Worm (Caenorhabditis elegans) whole organism, early embryonic: ENCODE data around the gene pqn-27.

ENCODE experiments used
- B0310.2 ChIP-seq: sonication (generic microtip); optimal IDR thresholded peaks from 2 replicates; lab custom pipeline; 2016; ENCODE audit warnings: mild to moderate bottlenecking, missing genetic modification characterization, missing compliant biosample characterization
- F13C5.2 ChIP-seq: sonication (generic microtip); optimal IDR thresholded peaks from 2 replicates; lab custom pipeline; 2017; ENCODE audit warnings: mild to moderate bottlenecking, missing genetic modification characterization, inconsistent platforms, missing compliant biosample characterization
- aly-1 ChIP-seq: sonication (generic microtip); optimal IDR thresholded peaks from 2 replicates; lab custom pipeline; 2016; ENCODE audit warnings: missing genetic modification characterization, missing compliant biosample characterization
- ama-1 ChIP-seq: fragments of 150-350 bp; optimal IDR thresholded peaks from 2 replicates; lab custom pipeline; 2014
- ceh-13 ChIP-seq: fragments of 200-800 bp; sonication (Bioruptor generic); optimal IDR thresholded peaks from 2 replicates; lab custom pipeline; 2018; ENCODE audit warnings: mild to moderate bottlenecking, missing genetic modification characterization, missing compliant biosample characterization
- ceh-36 ChIP-seq: sonication (generic microtip); optimal IDR thresholded peaks from 2 replicates; lab custom pipeline; 2016; ENCODE audit warnings: missing genetic modification characterization, inconsistent platforms, missing compliant biosample characterization
- ets-7 ChIP-seq: sonication (generic microtip); optimal IDR thresholded peaks from 2 replicates; lab custom pipeline; 2016; ENCODE audit warnings: missing genotype, missing genetic modification characterization, missing compliant biosample characterization
- flt-1 ChIP-seq: fragments of 200-800 bp; sonication (Bioruptor generic); IDR thresholded peaks from 2 replicates; pipeline ENCODE4 v1.3.6; 2022; ENCODE audit warnings: missing genetic modification characterization, missing compliant biosample characterization
- hmbx-1 ChIP-seq: sonication (generic microtip); optimal IDR thresholded peaks from 2 replicates; lab custom pipeline; 2016; ENCODE audit warnings: mild to moderate bottlenecking, missing genetic modification characterization, missing compliant biosample characterization
- hmg-4 ChIP-seq: fragments of 200-800 bp; sonication (Bioruptor generic); optimal IDR thresholded peaks from 2 replicates; lab custom pipeline; 2018; ENCODE audit warnings: mild to moderate bottlenecking, missing genetic modification characterization, missing compliant biosample characterization
- hnd-1 ChIP-seq: sonication (generic microtip); optimal IDR thresholded peaks from 2 replicates; lab custom pipeline; 2016; ENCODE audit warnings: missing genetic modification characterization, missing compliant biosample characterization
- pes-1 ChIP-seq: fragments of 200-800 bp; sonication (Bioruptor generic); IDR thresholded peaks from 2 replicates; pipeline ENCODE4 v1.3.6; 2022; ENCODE audit warnings: missing genetic modification reagents, missing genetic modification characterization, missing compliant biosample characterization
- scrt-1 ChIP-seq: fragments of 200-800 bp; sonication (Bioruptor generic); IDR thresholded peaks from 2 replicates; pipeline ENCODE4 v1.3.6; 2022; ENCODE audit warnings: missing genetic modification characterization, missing compliant biosample characterization
- sea-1 ChIP-seq: fragments of 200-800 bp; sonication (Bioruptor generic); conservative IDR thresholded peaks from 2 replicates; pipeline ENCODE4 v1.3.6; 2022; ENCODE audit warnings: missing genetic modification characterization, missing compliant biosample characterization
- tbx-11 ChIP-seq: fragments of 200-800 bp; sonication (Bioruptor generic); IDR thresholded peaks from 2 replicates; pipeline ENCODE4 v1.3.6; 2022; ENCODE audit warnings: missing genetic modification characterization, missing compliant biosample characterization
- tbx-37 ChIP-seq: fragments of 200-800 bp; sonication (Bioruptor generic); conservative IDR thresholded peaks from 2 replicates; pipeline ENCODE4 v1.3.6; 2022; ENCODE audit warnings: missing genetic modification reagents, missing genetic modification characterization, missing compliant biosample characterization
- tra-4 ChIP-seq: sonication (generic microtip); optimal IDR thresholded peaks from 2 replicates; lab custom pipeline; 2017; ENCODE audit warnings: missing genetic modification characterization, missing compliant biosample characterization

The pqn-27 gene

DNA sequence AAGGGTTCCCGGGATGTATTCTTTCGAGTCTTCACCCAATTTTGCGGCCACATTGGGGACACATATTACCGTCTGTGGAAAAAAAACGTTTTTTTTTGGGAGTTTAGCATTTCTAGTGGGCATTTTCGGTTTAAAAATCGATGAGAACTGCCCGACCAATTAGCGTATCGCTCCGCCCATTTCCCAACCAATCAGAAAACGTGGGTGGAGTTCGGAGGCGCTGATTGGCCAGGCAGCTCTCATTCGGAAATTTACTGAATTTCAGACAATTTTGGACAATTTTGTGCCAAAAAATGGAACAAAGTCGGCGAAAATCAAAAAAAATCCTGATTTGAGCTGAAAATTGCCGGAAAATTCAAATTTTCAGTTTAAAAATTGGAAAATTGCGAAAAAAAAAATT is 13.8 kb downstream of the pqn-27 start:
- no peak for TF ChIP-seq hmbx-1 (tag; lab: Kevin White, UChicago)
- no peak for TF ChIP-seq aly-1 (tag; lab: Kevin White, UChicago)
- no peak for TF ChIP-seq pes-1
- TF ChIP-seq flt-1 (GFP tag; lab: Robert Waterston, UW), result no peak

DNA sequence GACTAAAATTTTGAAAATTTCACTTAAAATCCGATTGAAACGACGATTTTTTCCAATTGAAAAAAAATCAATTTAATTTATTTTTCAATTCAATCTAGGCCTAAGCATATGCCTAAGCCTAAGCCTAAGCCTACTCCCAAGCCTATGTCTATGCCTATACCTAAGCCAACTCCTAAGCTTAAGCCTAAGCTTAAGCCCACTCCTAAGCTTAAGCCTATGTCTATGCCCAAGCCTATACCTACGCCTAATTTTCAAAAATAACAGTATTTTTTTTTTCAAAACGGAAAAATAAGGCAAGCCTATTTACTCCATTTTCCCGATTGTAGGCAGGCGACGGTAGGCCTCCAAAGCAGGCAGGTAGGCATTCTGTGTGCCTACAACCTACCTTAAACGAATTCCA is 16.1 kb downstream of the pqn-27 start:
- TF ChIP-seq aly-1 (tag; lab: Kevin White, UChicago) (no peak), ceh-36 (tag; lab: Kevin White, UChicago) (peak; percentile 52), hnd-1 (tag; lab: Kevin White, UChicago) (no peak), ama-1 (lab: Kevin White, UChicago) (no peak)

DNA sequence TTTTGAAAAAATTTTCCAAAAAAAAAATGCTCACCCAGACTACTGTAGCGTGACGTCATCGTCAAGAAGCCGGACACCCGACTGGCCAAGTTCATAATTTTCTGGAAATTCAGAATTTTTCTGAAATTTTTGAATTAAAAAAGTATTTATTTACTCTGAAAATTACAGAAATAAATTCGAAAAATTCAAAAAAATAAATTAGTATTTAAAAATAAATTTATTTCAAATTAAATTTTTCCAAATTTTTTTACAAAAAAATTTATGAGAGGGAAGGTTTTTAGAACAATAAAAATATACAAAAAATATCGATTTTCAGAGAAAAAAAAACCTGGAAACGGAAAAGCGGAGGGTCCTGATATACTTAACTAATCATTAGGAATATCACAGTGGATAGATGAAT is 23.7 kb downstream of the pqn-27 start, which contains the start of gene Y48E1C.4:
Gene Y48E1C.4, minus strand, starts transcription at position 101 of the 400 bp plus-strand sequence.
- TF ChIP-seq ets-7 (tag; lab: Kevin White, UChicago) (no peak), B0310.2 (tag; lab: Kevin White, UChicago) (no peak), tra-4 (tag; lab: Kevin White, UChicago) (no peak), tbx-37 (GFP tag; lab: Robert Waterston, UW) (no peak), scrt-1 (GFP tag; lab: Robert Waterston, UW) (no peak), hmbx-1 (tag; lab: Kevin White, UChicago) (no peak), pes-1 (no peak)

DNA sequence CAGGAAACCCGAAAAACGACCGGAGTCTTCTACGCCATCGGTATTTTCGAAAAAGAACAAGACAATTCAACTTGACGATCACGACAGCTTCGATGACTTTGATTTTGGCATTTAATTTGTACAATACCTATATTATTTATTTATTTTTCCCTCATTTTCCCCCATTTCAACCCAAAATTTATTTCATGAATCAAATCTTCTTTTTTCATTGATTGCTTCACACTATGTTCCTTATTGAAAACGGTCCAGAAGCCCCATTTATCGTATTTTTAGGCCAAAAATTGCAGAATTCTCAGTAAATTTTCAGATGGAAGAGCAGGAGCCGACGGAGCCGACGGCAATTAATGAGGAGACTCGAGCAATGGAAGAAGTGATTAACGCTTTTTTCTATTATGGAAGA is 36.2 kb downstream of the pqn-27 start, which contains the start of gene Y48E1C.2:
Gene Y48E1C.2, plus strand, starts transcription at position 301 of the 400 bp plus-strand sequence.
- TF ChIP-seq hnd-1 (tag; lab: Kevin White, UChicago), result no peak
- no peak for TF ChIP-seq ceh-13 (GFP tag; lab: Kevin White, UChicago)
- no peak for TF ChIP-seq B0310.2 (tag; lab: Kevin White, UChicago)
- TF ChIP-seq tbx-11 (GFP tag; lab: Robert Waterston, UW), result no peak
- TF ChIP-seq F13C5.2 (tag; lab: Kevin White, UChicago), result no peak
- no peak for TF ChIP-seq hmbx-1 (tag; lab: Kevin White, UChicago)
- TF ChIP-seq ceh-36 (tag; lab: Kevin White, UChicago), result no peak
- no peak for TF ChIP-seq aly-1 (tag; lab: Kevin White, UChicago)
- TF ChIP-seq hmg-4 (GFP tag; lab: Kevin White, UChicago), result no peak
- TF ChIP-seq tbx-37 (GFP tag; lab: Robert Waterston, UW), result no peak
- no peak for TF ChIP-seq ets-7 (tag; lab: Kevin White, UChicago)
- no peak for TF ChIP-seq flt-1 (GFP tag; lab: Robert Waterston, UW)
- no peak for TF ChIP-seq sea-1 (GFP tag; lab: Robert Waterston, UW)
- TF ChIP-seq ama-1 (lab: Kevin White, UChicago), result no peak
- no peak for TF ChIP-seq scrt-1 (GFP tag; lab: Robert Waterston, UW)
- TF ChIP-seq pes-1, result no peak
- no peak for TF ChIP-seq tra-4 (tag; lab: Kevin White, UChicago)

DNA sequence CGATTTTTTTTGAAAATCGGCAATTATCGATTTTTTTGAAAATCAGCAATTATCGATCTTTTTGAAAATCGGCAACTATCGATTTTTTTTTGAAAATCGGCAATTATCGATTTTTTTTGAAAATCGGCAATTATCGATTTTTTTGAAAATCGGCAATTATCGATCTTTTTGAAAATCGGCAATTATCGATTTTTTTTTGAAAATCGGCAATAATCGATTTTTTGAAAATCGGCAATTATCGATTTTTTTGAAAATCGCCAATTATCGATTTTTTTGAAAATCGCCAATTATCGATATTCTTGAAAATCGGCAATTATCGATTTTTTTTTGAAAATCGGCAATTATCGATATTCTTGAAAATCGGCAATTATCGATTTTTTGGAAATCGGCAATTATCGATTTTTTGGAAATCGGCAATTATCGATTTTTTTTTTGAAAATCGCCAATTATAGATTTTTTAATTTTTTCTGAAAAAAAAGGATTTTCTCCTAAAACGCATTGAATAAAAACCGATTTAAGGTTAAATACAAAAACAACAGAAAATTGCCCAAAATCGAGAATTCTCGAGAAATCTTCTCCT is 42.9 kb downstream of the pqn-27 start:
- TF ChIP-seq tbx-37 (GFP tag; lab: Robert Waterston, UW) (no peak), ets-7 (tag; lab: Kevin White, UChicago) (no peak), hmg-4 (GFP tag; lab: Kevin White, UChicago) (no peak), B0310.2 (tag; lab: Kevin White, UChicago) (no peak), tra-4 (tag; lab: Kevin White, UChicago) (no peak), pes-1 (no peak), sea-1 (GFP tag; lab: Robert Waterston, UW) (no peak), aly-1 (tag; lab: Kevin White, UChicago) (no peak), hmbx-1 (tag; lab: Kevin White, UChicago) (no peak), flt-1 (GFP tag; lab: Robert Waterston, UW) (no peak), ceh-36 (tag; lab: Kevin White, UChicago) (no peak), F13C5.2 (tag; lab: Kevin White, UChicago) (no peak), scrt-1 (GFP tag; lab: Robert Waterston, UW) (no peak), tbx-11 (GFP tag; lab: Robert Waterston, UW) (no peak), ceh-13 (GFP tag; lab: Kevin White, UChicago) (no peak), hnd-1 (tag; lab: Kevin White, UChicago) (no peak), ama-1 (lab: Kevin White, UChicago) (no peak)

DNA sequence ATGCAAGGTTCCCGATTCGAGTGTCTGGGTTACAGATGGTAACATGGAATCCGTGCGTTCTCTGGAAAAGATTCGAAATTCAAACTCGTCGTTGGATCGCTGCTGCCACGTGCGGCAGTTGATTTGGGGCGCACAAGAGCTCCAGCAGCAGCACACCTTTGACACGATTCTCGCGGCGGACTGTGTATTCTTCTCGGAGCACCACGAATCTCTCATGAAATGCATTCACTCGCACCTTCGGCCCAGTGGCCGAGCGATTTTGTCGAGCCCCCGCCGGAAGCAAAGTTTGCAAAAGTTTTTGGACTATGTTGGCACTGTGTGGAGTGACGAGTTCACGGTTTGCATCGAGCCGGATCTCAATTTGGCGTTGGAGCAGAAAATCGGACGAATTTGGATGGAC is 43.9 kb downstream of the pqn-27 start:
- TF ChIP-seq scrt-1 (GFP tag; lab: Robert Waterston, UW), result no peak

DNA sequence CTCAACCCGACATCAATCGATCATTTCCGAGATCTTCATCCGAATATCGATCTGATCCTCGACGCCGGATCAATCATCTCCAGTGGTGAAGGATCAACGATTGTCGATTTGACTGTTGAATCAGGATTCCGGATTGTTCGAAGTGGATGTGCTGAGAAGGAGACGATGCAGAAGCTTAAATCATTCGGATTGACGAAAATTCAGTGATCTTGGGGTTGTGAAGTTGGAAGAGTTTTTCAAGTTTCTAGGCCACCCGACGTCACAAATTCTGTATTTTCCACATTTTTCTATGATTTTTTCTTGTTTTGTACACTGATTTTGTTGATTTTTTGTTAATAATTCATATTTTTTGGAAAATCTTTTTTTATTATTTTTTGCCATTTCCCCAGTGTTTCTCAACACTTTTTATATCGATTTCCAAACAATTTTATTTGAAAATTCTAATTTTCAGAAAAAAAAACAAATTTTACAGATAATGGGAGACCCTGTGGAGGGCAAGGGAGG is 45.8 kb downstream of the pqn-27 start, which contains the start of gene Y48E1C.1:
Gene Y48E1C.1, plus strand, starts transcription at position 454 of the 504 bp plus-strand sequence.
- TF ChIP-seq ets-7 (tag; lab: Kevin White, UChicago) (no peak), ama-1 (lab: Kevin White, UChicago) (no peak), hmbx-1 (tag; lab: Kevin White, UChicago) (no peak), F13C5.2 (tag; lab: Kevin White, UChicago) (no peak), tbx-11 (GFP tag; lab: Robert Waterston, UW) (no peak), hmg-4 (GFP tag; lab: Kevin White, UChicago) (no peak), aly-1 (tag; lab: Kevin White, UChicago) (no peak), ceh-36 (tag; lab: Kevin White, UChicago) (no peak), tbx-37 (GFP tag; lab: Robert Waterston, UW) (no peak), pes-1 (no peak), flt-1 (GFP tag; lab: Robert Waterston, UW) (no peak), tra-4 (tag; lab: Kevin White, UChicago) (no peak), sea-1 (GFP tag; lab: Robert Waterston, UW) (no peak), hnd-1 (tag; lab: Kevin White, UChicago) (no peak), ceh-13 (GFP tag; lab: Kevin White, UChicago) (no peak), scrt-1 (GFP tag; lab: Robert Waterston, UW) (no peak), B0310.2 (tag; lab: Kevin White, UChicago) (no peak)
